Worm (Caenorhabditis elegans) whole organism, late embryonic: Measurements from ENCODE around the gene C01B10.44.

Experiments used
- K02D7.2 ChIP-seq: sonication (generic microtip); optimal IDR thresholded peaks from 2 replicates; lab custom pipeline; 2017; ENCODE audit warnings: mild to moderate bottlenecking, missing genetic modification characterization, missing compliant biosample characterization
- ama-1 ChIP-seq: fragments of 150-350 bp; optimal IDR thresholded peaks from 2 replicates; lab custom pipeline; 2014
- ceh-19 ChIP-seq: fragments of 200-800 bp; sonication (Bioruptor generic); optimal IDR thresholded peaks from 2 replicates; lab custom pipeline; 2018; ENCODE audit warnings: mild to moderate bottlenecking, missing genetic modification characterization, missing compliant biosample characterization
- ceh-30 ChIP-seq: fragments of 150-350 bp; optimal IDR thresholded peaks from 2 replicates; lab custom pipeline; 2014; ENCODE audit warnings: missing biosample characterization, missing genetic modification characterization
- ceh-45 ChIP-seq: fragments of 200-800 bp; sonication (Bioruptor generic); IDR thresholded peaks from 2 replicates; pipeline ENCODE4 v1.3.6; 2022; ENCODE audit warnings: missing genetic modification reagents, missing genetic modification characterization, missing compliant biosample characterization
- dmd-4 ChIP-seq: sonication (generic microtip); optimal IDR thresholded peaks from 2 replicates; lab custom pipeline; 2016; ENCODE audit warnings: borderline replicate concordance, missing genetic modification characterization, missing compliant biosample characterization
- elt-2 ChIP-seq: sonication (generic microtip); optimal IDR thresholded peaks from 2 replicates; lab custom pipeline; 2016; ENCODE audit warnings: missing genetic modification reagents, missing genetic modification characterization, missing compliant biosample characterization
- eyg-1 ChIP-seq: sonication (generic microtip); optimal IDR thresholded peaks from 2 replicates; lab custom pipeline; 2016; ENCODE audit warnings: missing genotype, missing genetic modification characterization, missing compliant biosample characterization
- pha-2 ChIP-seq: sonication (generic microtip); optimal IDR thresholded peaks from 2 replicates; lab custom pipeline; 2017; ENCODE audit warnings: mild to moderate bottlenecking, missing genetic modification characterization, missing compliant biosample characterization
- tbx-2 ChIP-seq: sonication (generic microtip); optimal IDR thresholded peaks from 2 replicates; lab custom pipeline; 2016; ENCODE audit warnings: missing genetic modification characterization, missing compliant biosample characterization
- ttx-3 ChIP-seq: sonication (generic microtip); optimal IDR thresholded peaks from 2 replicates; lab custom pipeline; 2016; ENCODE audit warnings: missing genetic modification reagents, missing genetic modification characterization, missing compliant biosample characterization
- unc-55 ChIP-seq: sonication (generic microtip); optimal IDR thresholded peaks from 2 replicates; lab custom pipeline; 2017; ENCODE audit warnings: missing biosample characterization, missing genetic modification reagents, missing genetic modification characterization
- zip-5 ChIP-seq: sonication (generic microtip); optimal IDR thresholded peaks from 2 replicates; lab custom pipeline; 2016; ENCODE audit warnings: missing genetic modification characterization, missing compliant biosample characterization

- no peak for TF ChIP-seq elt-2 (tag; lab: Kevin White, UChicago)
- TF ChIP-seq eyg-1 (tag; lab: Kevin White, UChicago): no peak
- TF ChIP-seq pha-2 (tag; lab: Kevin White, UChicago): no peak
- TF ChIP-seq tbx-2 (tag; lab: Kevin White, UChicago): no peak
- TF ChIP-seq ceh-45: no peak
- TF ChIP-seq dmd-4 (tag; lab: Kevin White, UChicago): no peak
- no peak for TF ChIP-seq zip-5 (tag; lab: Kevin White, UChicago)
- TF ChIP-seq ama-1 (lab: Kevin White, UChicago): no peak
- TF ChIP-seq ttx-3: no peak
- no peak for TF ChIP-seq ceh-30 (tag; lab: Kevin White, UChicago)
- no peak for TF ChIP-seq K02D7.2 (tag; lab: Kevin White, UChicago)
- TF ChIP-seq unc-55 (GFP tag; lab: Kevin White, UChicago): no peak
- TF ChIP-seq ceh-19 (GFP tag; lab: Kevin White, UChicago): no peak
Measured at ce11 chrIV:6639880-6640279, 16.4 kb downstream of the C01B10.44 start, which contains the start of gene C01B10.6.
